Worm (Caenorhabditis elegans): ENCODE data around the gene srsx-39.

srsx-39 gene

ce11 chrV:15281279-15281949 lies 24.8 kb upstream of the srsx-39 start, which contains the start of the genes srw-19 and srx-51:
Gene srw-19, minus strand, starts transcription at chrV:15281379.
Gene srx-51, plus strand, starts transcription at chrV:15281899.
- no peak for TF ChIP-seq ets-5 (GFP tag; IDR thresholded peaks at IDR 0.05)
- TF ChIP-seq tbx-2 (tag; optimal IDR thresholded peaks at IDR 0.05): no peak
- no peak for TF ChIP-seq nhr-20 (tag; optimal IDR thresholded peaks at IDR 0.05)
- no peak for TF ChIP-seq blmp-1 (tag; optimal IDR thresholded peaks at IDR 0.05)
- no peak for TF ChIP-seq irx-1 (tag; optimal IDR thresholded peaks at IDR 0.05)
- TF ChIP-seq egl-27 (tag; optimal IDR thresholded peaks at IDR 0.05): no peak
- no peak for TF ChIP-seq rnt-1 (tag; optimal IDR thresholded peaks at IDR 0.05)
- no peak for TF ChIP-seq nhr-71 (tag; optimal IDR thresholded peaks at IDR 0.05)
- no peak for TF ChIP-seq aha-1 (tag; optimal IDR thresholded peaks at IDR 0.05)
- no peak for TF ChIP-seq alr-1 (tag; optimal IDR thresholded peaks at IDR 0.05; ENCODE audit: borderline replicate concordance)
- no peak for TF ChIP-seq zag-1 (tag; optimal IDR thresholded peaks at IDR 0.05)
- no peak for TF ChIP-seq dpl-1 (GFP tag; optimal IDR thresholded peaks at IDR 0.05)
- no peak for TF ChIP-seq zip-4 (GFP tag; optimal IDR thresholded peaks at IDR 0.05)
- TF ChIP-seq pax-3 (tag; optimal IDR thresholded peaks at IDR 0.05): no peak

ce11 chrV:15276915-15277314 lies 20.3 kb upstream of the srsx-39 start, which contains the start of gene srw-17:
Gene srw-17, minus strand, starts transcription at chrV:15277015.
- no peak for TF ChIP-seq unc-62 (GFP tag; optimal IDR thresholded peaks at IDR 0.05)

- TF ChIP-seq unc-62 (GFP tag; optimal IDR thresholded peaks at IDR 0.05) (no peak), unc-130 (tag; optimal IDR thresholded peaks at IDR 0.05) (no peak), nhr-20 (tag; optimal IDR thresholded peaks at IDR 0.05) (no peak)
Observed at ce11 chrV:15274757-15275156, 18.2 kb upstream of the srsx-39 start, which contains the start of gene srw-16. Gene srw-16, minus strand, starts transcription at chrV:15274857.

ce11 chrV:15272263-15272662 lies 15.7 kb upstream of the srsx-39 start, which contains the start of gene T10H4.4:
Gene T10H4.4, minus strand, starts transcription at chrV:15272363.
- TF ChIP-seq lin-39 (tag; optimal IDR thresholded peaks at IDR 0.05): no peak
- TF ChIP-seq nhr-237 (tag; optimal IDR thresholded peaks at IDR 0.05): no peak
- TF ChIP-seq aha-1 (tag; optimal IDR thresholded peaks at IDR 0.05): no peak
- no peak for TF ChIP-seq pqm-1 (tag; optimal IDR thresholded peaks at IDR 0.05)
- no peak for TF ChIP-seq snu-23 (GFP tag; optimal IDR thresholded peaks at IDR 0.05)
- TF ChIP-seq C16A3.4 (tag; optimal IDR thresholded peaks at IDR 0.05): no peak
- no peak for TF ChIP-seq nhr-47 (tag; optimal IDR thresholded peaks at IDR 0.05)
- no peak for TF ChIP-seq sox-4 (tag; optimal IDR thresholded peaks at IDR 0.05)
- TF ChIP-seq grh-1 (GFP tag; IDR thresholded peaks at IDR 0.05): no peak
- no peak for TF ChIP-seq nhr-19 (GFP tag; conservative IDR thresholded peaks at IDR 0.05)
- TF ChIP-seq ceh-88 (GFP tag; IDR thresholded peaks at IDR 0.05): no peak
- no peak for TF ChIP-seq F16B12.6 (tag; optimal IDR thresholded peaks at IDR 0.05)
- TF ChIP-seq ces-1 (GFP tag; optimal IDR thresholded peaks at IDR 0.05): no peak
- TF ChIP-seq hlh-4 (tag; optimal IDR thresholded peaks at IDR 0.05): no peak
- TF ChIP-seq snpc-4 (tag; optimal IDR thresholded peaks at IDR 0.05): no peak

- TF ChIP-seq ztf-11 (tag; optimal IDR thresholded peaks at IDR 0.05): no peak
- TF ChIP-seq pqm-1 (tag; optimal IDR thresholded peaks at IDR 0.05): no peak
- no peak for TF ChIP-seq pax-3 (tag; optimal IDR thresholded peaks at IDR 0.05)
- TF ChIP-seq fkh-10 (GFP tag; optimal IDR thresholded peaks at IDR 0.05): no peak
Observed at ce11 chrV:15268302-15268701, 11.7 kb upstream of the srsx-39 start, which contains the start of gene srw-22. Gene srw-22, plus strand, starts transcription at chrV:15268602.

ce11 chrV:15267405-15267804 lies 10.8 kb upstream of the srsx-39 start, which contains the start of gene T10H4.13:
Gene T10H4.13, minus strand, starts transcription at chrV:15267505.
- TF ChIP-seq aly-2 (tag; optimal IDR thresholded peaks at IDR 0.05) (no peak), nhr-71 (tag; optimal IDR thresholded peaks at IDR 0.05) (no peak), unc-98 (GFP tag; IDR thresholded peaks at IDR 0.05) (no peak), ces-1 (GFP tag; optimal IDR thresholded peaks at IDR 0.05) (no peak), nhr-84 (tag; optimal IDR thresholded peaks at IDR 0.05) (no peak), ceh-8 (GFP tag; optimal IDR thresholded peaks at IDR 0.05) (no peak), ceh-90 (tag; optimal IDR thresholded peaks at IDR 0.05) (no peak), mab-9 (GFP tag; IDR thresholded peaks at IDR 0.05) (no peak), lin-13 (GFP tag; optimal IDR thresholded peaks at IDR 0.05) (no peak)

Measured in whole organism, L1 larva.